Worm (Caenorhabditis elegans) whole organism, early embryonic: Measurements from ENCODE around the gene F40A3.7.

Experiments used
- B0310.2 ChIP-seq: sonication (generic microtip); optimal IDR thresholded peaks from 2 replicates; lab custom pipeline; 2016; ENCODE audit warnings: mild to moderate bottlenecking, missing genetic modification characterization, missing compliant biosample characterization
- F13C5.2 ChIP-seq: sonication (generic microtip); optimal IDR thresholded peaks from 2 replicates; lab custom pipeline; 2017; ENCODE audit warnings: mild to moderate bottlenecking, missing genetic modification characterization, inconsistent platforms, missing compliant biosample characterization
- aly-1 ChIP-seq: sonication (generic microtip); optimal IDR thresholded peaks from 2 replicates; lab custom pipeline; 2016; ENCODE audit warnings: missing genetic modification characterization, missing compliant biosample characterization
- ama-1 ChIP-seq: fragments of 150-350 bp; optimal IDR thresholded peaks from 2 replicates; lab custom pipeline; 2014
- ceh-13 ChIP-seq: fragments of 200-800 bp; sonication (Bioruptor generic); optimal IDR thresholded peaks from 2 replicates; lab custom pipeline; 2018; ENCODE audit warnings: mild to moderate bottlenecking, missing genetic modification characterization, missing compliant biosample characterization
- ceh-36 ChIP-seq: sonication (generic microtip); optimal IDR thresholded peaks from 2 replicates; lab custom pipeline; 2016; ENCODE audit warnings: missing genetic modification characterization, inconsistent platforms, missing compliant biosample characterization
- ets-7 ChIP-seq: sonication (generic microtip); optimal IDR thresholded peaks from 2 replicates; lab custom pipeline; 2016; ENCODE audit warnings: missing genotype, missing genetic modification characterization, missing compliant biosample characterization
- flt-1 ChIP-seq: fragments of 200-800 bp; sonication (Bioruptor generic); IDR thresholded peaks from 2 replicates; pipeline ENCODE4 v1.3.6; 2022; ENCODE audit warnings: missing genetic modification characterization, missing compliant biosample characterization
- hmbx-1 ChIP-seq: sonication (generic microtip); optimal IDR thresholded peaks from 2 replicates; lab custom pipeline; 2016; ENCODE audit warnings: mild to moderate bottlenecking, missing genetic modification characterization, missing compliant biosample characterization
- hmg-4 ChIP-seq: fragments of 200-800 bp; sonication (Bioruptor generic); optimal IDR thresholded peaks from 2 replicates; lab custom pipeline; 2018; ENCODE audit warnings: mild to moderate bottlenecking, missing genetic modification characterization, missing compliant biosample characterization
- hnd-1 ChIP-seq: sonication (generic microtip); optimal IDR thresholded peaks from 2 replicates; lab custom pipeline; 2016; ENCODE audit warnings: missing genetic modification characterization, missing compliant biosample characterization
- pes-1 ChIP-seq: fragments of 200-800 bp; sonication (Bioruptor generic); IDR thresholded peaks from 2 replicates; pipeline ENCODE4 v1.3.6; 2022; ENCODE audit warnings: missing genetic modification reagents, missing genetic modification characterization, missing compliant biosample characterization
- scrt-1 ChIP-seq: fragments of 200-800 bp; sonication (Bioruptor generic); IDR thresholded peaks from 2 replicates; pipeline ENCODE4 v1.3.6; 2022; ENCODE audit warnings: missing genetic modification characterization, missing compliant biosample characterization
- sea-1 ChIP-seq: fragments of 200-800 bp; sonication (Bioruptor generic); conservative IDR thresholded peaks from 2 replicates; pipeline ENCODE4 v1.3.6; 2022; ENCODE audit warnings: missing genetic modification characterization, missing compliant biosample characterization
- tbx-11 ChIP-seq: fragments of 200-800 bp; sonication (Bioruptor generic); IDR thresholded peaks from 2 replicates; pipeline ENCODE4 v1.3.6; 2022; ENCODE audit warnings: missing genetic modification characterization, missing compliant biosample characterization
- tbx-37 ChIP-seq: fragments of 200-800 bp; sonication (Bioruptor generic); conservative IDR thresholded peaks from 2 replicates; pipeline ENCODE4 v1.3.6; 2022; ENCODE audit warnings: missing genetic modification reagents, missing genetic modification characterization, missing compliant biosample characterization
- tra-4 ChIP-seq: sonication (generic microtip); optimal IDR thresholded peaks from 2 replicates; lab custom pipeline; 2017; ENCODE audit warnings: missing genetic modification characterization, missing compliant biosample characterization

Gene F40A3.7

DNA sequence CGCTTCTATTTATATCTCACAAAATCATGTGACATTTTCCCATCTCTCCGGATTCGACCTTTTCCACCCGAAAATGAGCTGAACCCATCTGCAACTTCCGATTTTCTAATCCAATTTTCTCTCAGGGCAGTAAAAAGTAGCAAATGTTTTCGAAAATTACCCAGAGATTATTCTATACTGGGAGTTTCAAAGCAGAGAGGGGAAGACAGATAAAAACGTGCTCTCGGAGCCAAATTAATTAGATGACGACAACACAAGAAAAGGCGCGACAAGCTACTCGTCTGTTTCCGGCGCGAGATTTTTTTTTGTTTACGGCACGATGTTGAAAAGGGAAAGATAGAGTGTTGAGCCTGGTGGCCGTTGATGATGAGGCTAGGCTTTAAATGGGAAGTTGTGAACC lies 15.2 kb downstream of the F40A3.7 start:
- no peak for TF ChIP-seq ets-7 (tag; lab: Kevin White, UChicago)
- no peak for TF ChIP-seq sea-1 (GFP tag; lab: Robert Waterston, UW)
- TF ChIP-seq hmbx-1, result no peak
- TF ChIP-seq scrt-1, result no peak
- TF ChIP-seq B0310.2, result no peak

ce11 chrV:7878411-7878964 lies 21.2 kb downstream of the F40A3.7 start, which contains the start of gene F40A3.2:
Gene F40A3.2, plus strand, starts transcription at chrV:7878914.
- no peak for TF ChIP-seq tbx-37
- no peak for TF ChIP-seq scrt-1
- TF ChIP-seq pes-1, result no peak
- TF ChIP-seq flt-1 (GFP tag; lab: Robert Waterston, UW), result no peak
- TF ChIP-seq aly-1, result no peak
- no peak for TF ChIP-seq hmg-4 (GFP tag; lab: Kevin White, UChicago)
- TF ChIP-seq sea-1 (GFP tag; lab: Robert Waterston, UW), result no peak
- TF ChIP-seq F13C5.2, result no peak
- no peak for TF ChIP-seq ets-7 (tag; lab: Kevin White, UChicago)
- TF ChIP-seq tbx-11 (GFP tag; lab: Robert Waterston, UW), result no peak
- no peak for TF ChIP-seq tra-4 (tag; lab: Kevin White, UChicago)
- no peak for TF ChIP-seq ceh-36 (tag; lab: Kevin White, UChicago)
- TF ChIP-seq hnd-1, result no peak
- TF ChIP-seq ceh-13, result no peak
- no peak for TF ChIP-seq ama-1 (lab: Kevin White, UChicago)
- TF ChIP-seq hmbx-1, result no peak
- TF ChIP-seq B0310.2, result no peak

DNA sequence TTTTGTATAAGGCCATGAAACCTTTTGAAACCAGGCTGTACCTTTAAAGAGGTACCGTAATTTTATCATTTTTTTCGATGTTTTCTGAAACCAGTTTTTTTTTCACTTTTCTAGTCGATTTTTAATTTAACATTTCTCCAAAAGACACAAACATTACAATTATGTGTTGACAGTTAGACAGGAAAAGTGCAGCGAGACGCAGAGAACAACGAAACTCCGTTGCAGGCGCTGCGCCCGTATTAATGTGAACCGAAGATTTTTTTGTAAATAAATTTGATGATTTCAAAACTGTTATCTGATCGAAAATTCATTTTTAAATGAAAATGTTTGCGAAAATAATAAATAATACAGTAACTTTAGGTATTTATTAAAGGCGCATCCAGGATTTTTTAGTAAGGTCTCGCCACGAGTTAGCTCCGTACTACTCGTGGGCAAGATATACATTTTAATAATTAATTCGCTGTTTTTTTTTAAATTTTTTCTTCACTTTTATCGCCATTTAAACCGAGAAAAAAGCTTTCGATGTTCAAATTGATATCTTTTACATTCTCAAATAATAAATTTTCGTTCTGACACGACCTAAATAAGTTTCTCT lies 22.7 kb downstream of the F40A3.7 start, which contains the start of gene F40A3.3:
Gene F40A3.3 (plus strand): TSS at position 564 of the 595 bp plus-strand sequence.
- no peak for TF ChIP-seq tbx-11 (GFP tag; lab: Robert Waterston, UW)
- TF ChIP-seq ets-7 (tag; lab: Kevin White, UChicago), result no peak
- TF ChIP-seq flt-1 (GFP tag; lab: Robert Waterston, UW), result no peak
- no peak for TF ChIP-seq hnd-1

ce11 chrV:7875456-7875855 lies 24.2 kb downstream of the F40A3.7 start, which contains the start of gene F40A3.4:
Gene F40A3.4, plus strand, starts transcription at chrV:7875756.
- TF ChIP-seq B0310.2, result no peak

ce11 chrV:7872945-7873344 lies 26.7 kb downstream of the F40A3.7 start:
- no peak for TF ChIP-seq hmbx-1
- no peak for TF ChIP-seq tbx-37
- TF ChIP-seq aly-1, result no peak
- no peak for TF ChIP-seq F13C5.2
- no peak for TF ChIP-seq B0310.2
- no peak for TF ChIP-seq tbx-11 (GFP tag; lab: Robert Waterston, UW)
- TF ChIP-seq pes-1, result no peak
- no peak for TF ChIP-seq sea-1 (GFP tag; lab: Robert Waterston, UW)
- TF ChIP-seq ceh-36 (tag; lab: Kevin White, UChicago), result no peak
- no peak for TF ChIP-seq ets-7 (tag; lab: Kevin White, UChicago)
- no peak for TF ChIP-seq tra-4 (tag; lab: Kevin White, UChicago)
- no peak for TF ChIP-seq hnd-1
- no peak for TF ChIP-seq hmg-4 (GFP tag; lab: Kevin White, UChicago)
- no peak for TF ChIP-seq ama-1 (lab: Kevin White, UChicago)

- TF ChIP-seq pes-1 (no peak), tbx-37 (no peak), F13C5.2 (no peak), hmbx-1 (no peak), ama-1 (lab: Kevin White, UChicago) (no peak), sea-1 (GFP tag; lab: Robert Waterston, UW) (no peak), ets-7 (tag; lab: Kevin White, UChicago) (no peak), aly-1 (no peak), ceh-13 (no peak), tbx-11 (GFP tag; lab: Robert Waterston, UW) (no peak), hnd-1 (no peak), B0310.2 (no peak)
Observed at ce11 chrV:7870707-7871106, 29.0 kb downstream of the F40A3.7 start, which contains the start of gene nipi-4. Gene nipi-4, minus strand, starts transcription at chrV:7870807.

- TF ChIP-seq ceh-13 (no peak), tbx-11 (GFP tag; lab: Robert Waterston, UW) (no peak), sea-1 (GFP tag; lab: Robert Waterston, UW) (no peak), flt-1 (GFP tag; lab: Robert Waterston, UW) (no peak), hnd-1 (no peak), ets-7 (tag; lab: Kevin White, UChicago) (no peak), tra-4 (tag; lab: Kevin White, UChicago) (no peak), pes-1 (no peak), ama-1 (lab: Kevin White, UChicago) (no peak), hmbx-1 (no peak), B0310.2 (no peak), F13C5.2 (no peak), hmg-4 (GFP tag; lab: Kevin White, UChicago) (no peak), ceh-36 (tag; lab: Kevin White, UChicago) (no peak), tbx-37 (no peak), aly-1 (no peak), scrt-1 (no peak)
Observed at ce11 chrV:7864663-7865062, 35.0 kb downstream of the F40A3.7 start, which contains the start of gene C37C3.11. Gene C37C3.11, minus strand, starts transcription at chrV:7864763.

- no peak for TF ChIP-seq ceh-36 (tag; lab: Kevin White, UChicago)
- no peak for TF ChIP-seq ama-1 (lab: Kevin White, UChicago)
- TF ChIP-seq hmbx-1, result no peak
- no peak for TF ChIP-seq F13C5.2
- TF ChIP-seq scrt-1, result no peak
- no peak for TF ChIP-seq tbx-37
- TF ChIP-seq hnd-1, result no peak
- no peak for TF ChIP-seq tra-4 (tag; lab: Kevin White, UChicago)
- TF ChIP-seq ceh-13, result no peak
- TF ChIP-seq flt-1 (GFP tag; lab: Robert Waterston, UW), result no peak
- no peak for TF ChIP-seq aly-1
Observed at ce11 chrV:7863020-7863523, 36.6 kb downstream of the F40A3.7 start, which contains the start of gene C37C3.10. Gene C37C3.10, minus strand, starts transcription at chrV:7863070.
